Worm (Caenorhabditis elegans) whole organism, L1 larva: ENCODE measurements around the gene jmjd-3.3.

Experiments
- C16A3.4 ChIP-seq: fragments of 150-350 bp; optimal IDR thresholded peaks from 2 replicates; lab custom pipeline; 2014; ENCODE audit warnings: missing biosample characterization, missing genetic modification characterization
- C34B4.2 ChIP-seq: sonication (generic microtip); optimal IDR thresholded peaks from 2 replicates; lab custom pipeline; 2017; ENCODE audit warnings: mild to moderate bottlenecking, missing genetic modification characterization, missing compliant biosample characterization
- F16B12.6 ChIP-seq: fragments of 150-350 bp; optimal IDR thresholded peaks from 2 replicates; lab custom pipeline; 2014; ENCODE audit warnings: missing biosample characterization, missing genetic modification characterization
- Y116A8C.19 ChIP-seq: sonication (generic microtip); optimal IDR thresholded peaks from 2 replicates; lab custom pipeline; 2016; ENCODE audit warnings: missing compliant biosample characterization, missing genetic modification characterization, borderline replicate concordance
- ama-1 ChIP-seq: fragments of 150-350 bp; optimal IDR thresholded peaks from 2 replicates; lab custom pipeline; 2014
- blmp-1 ChIP-seq: fragments of 150-350 bp; optimal IDR thresholded peaks from 2 replicates; lab custom pipeline; 2014; ENCODE audit warnings: missing biosample characterization, missing genetic modification characterization
- ceh-82 ChIP-seq, 3 experiments: fragments of 150-350 bp in 1 of 3; sonication (generic microtip) in 2 of 3; optimal IDR thresholded peaks; 2 replicates each; lab custom pipeline; 2014 to 2017; ENCODE audit warnings: missing biosample characterization in 3 of 3, missing genetic modification characterization in 3 of 3
- ceh-88 ChIP-seq: fragments of 200-800 bp; sonication (Bioruptor generic); IDR thresholded peaks from 2 replicates; pipeline ENCODE4 v1.3.6; 2022; ENCODE audit warnings: missing genetic modification characterization, missing compliant biosample characterization
- dsc-1 ChIP-seq: sonication (generic microtip); optimal IDR thresholded peaks from 2 replicates; lab custom pipeline; 2016; ENCODE audit warnings: mild to moderate bottlenecking, missing genetic modification characterization, missing compliant biosample characterization
- efl-1 ChIP-seq, 4 experiments: fragments of 150-350 bp; optimal IDR thresholded peaks in 3 of 4; peaks in 1 of 4; 1 replicate in 1 of 4; 2 replicates in 3 of 4; lab custom pipeline; 2014; ENCODE audit warnings: missing biosample characterization in 2 of 4, missing genetic modification characterization in 2 of 4, missing genetic modification reagents in 2 of 4
- efl-3 ChIP-seq: fragments of 200-800 bp; sonication (Bioruptor generic); optimal IDR thresholded peaks from 2 replicates; lab custom pipeline; 2018; ENCODE audit warnings: mild to moderate bottlenecking, missing genetic modification characterization, missing compliant biosample characterization
- egl-27 ChIP-seq, 2 experiments: fragments of 150-350 bp in 1 of 2; sonication (generic microtip); optimal IDR thresholded peaks; 3 replicates each; lab custom pipeline; 2017 to 2018; ENCODE audit warnings: missing biosample characterization in 2 of 2, missing genetic modification characterization in 2 of 2, missing genetic modification reagents in 2 of 2
- elt-2 ChIP-seq: sonication (generic microtip); optimal IDR thresholded peaks from 2 replicates; lab custom pipeline; 2016; ENCODE audit warnings: missing genetic modification characterization, mild to moderate bottlenecking, inconsistent platforms, missing compliant biosample characterization, missing genetic modification reagents
- ets-5 ChIP-seq: fragments of 200-800 bp; sonication (Bioruptor generic); IDR thresholded peaks from 2 replicates; pipeline ENCODE4 v1.3.6; 2022; ENCODE audit warnings: missing genetic modification characterization, missing compliant biosample characterization
- fkh-8 ChIP-seq: sonication (generic microtip); optimal IDR thresholded peaks from 2 replicates; lab custom pipeline; 2016; ENCODE audit warnings: mild to moderate bottlenecking, missing genetic modification characterization, missing compliant biosample characterization
- fos-1 ChIP-seq: fragments of 150-350 bp; optimal IDR thresholded peaks from 2 replicates; lab custom pipeline; 2014; ENCODE audit warnings: missing biosample characterization, missing genetic modification characterization
- irx-1 ChIP-seq: sonication (generic microtip); optimal IDR thresholded peaks from 2 replicates; lab custom pipeline; 2016; ENCODE audit warnings: missing genetic modification characterization, missing compliant biosample characterization
- lin-13 ChIP-seq: fragments of 150-350 bp; optimal IDR thresholded peaks from 2 replicates; lab custom pipeline; 2014; ENCODE audit warnings: missing biosample characterization, missing genetic modification reagents, missing genetic modification characterization
- lin-14 ChIP-seq: fragments of 200-800 bp; sonication (Bioruptor generic); optimal IDR thresholded peaks from 2 replicates; lab custom pipeline; 2018; ENCODE audit warnings: mild to moderate bottlenecking, missing genetic modification characterization, moderate library complexity, missing compliant biosample characterization
- lin-39 ChIP-seq: fragments of 150-350 bp; optimal IDR thresholded peaks from 2 replicates; lab custom pipeline; 2014; ENCODE audit warnings: missing biosample characterization, missing genetic modification reagents, missing genetic modification characterization
- lsy-2 ChIP-seq, 2 experiments: fragments of 150-350 bp; optimal IDR thresholded peaks; 2 replicates each; lab custom pipeline; 2014; ENCODE audit warnings: missing biosample characterization in 2 of 2, missing genetic modification characterization in 2 of 2
- mdl-1 ChIP-seq, 2 experiments: fragments of 150-350 bp; optimal IDR thresholded peaks; 2 replicates each; lab custom pipeline; 2014 to 2017; ENCODE audit warnings: missing biosample characterization in 2 of 2, missing genetic modification characterization in 2 of 2, inconsistent platforms in 1 of 2
- mep-1 ChIP-seq: fragments of 150-350 bp; optimal IDR thresholded peaks from 2 replicates; lab custom pipeline; 2014; ENCODE audit warnings: missing biosample characterization, missing genetic modification characterization
- nhr-12 ChIP-seq: sonication (generic microtip); optimal IDR thresholded peaks from 2 replicates; lab custom pipeline; 2017; ENCODE audit warnings: missing biosample characterization, missing genetic modification characterization
- nhr-20 ChIP-seq: sonication (generic microtip); optimal IDR thresholded peaks from 2 replicates; lab custom pipeline; 2016; ENCODE audit warnings: mild to moderate bottlenecking, missing genetic modification characterization, missing compliant biosample characterization
- nhr-237 ChIP-seq: fragments of 150-350 bp; optimal IDR thresholded peaks from 2 replicates; lab custom pipeline; 2014; ENCODE audit warnings: missing biosample characterization, missing genetic modification characterization
- nhr-47 ChIP-seq: sonication (generic microtip); optimal IDR thresholded peaks from 2 replicates; lab custom pipeline; 2016; ENCODE audit warnings: mild to moderate bottlenecking, missing genetic modification characterization, moderate library complexity, missing compliant biosample characterization
- nhr-71 ChIP-seq: sonication (generic microtip); optimal IDR thresholded peaks from 2 replicates; lab custom pipeline; 2016; ENCODE audit warnings: mild to moderate bottlenecking, missing genetic modification characterization, moderate library complexity, missing compliant biosample characterization
- nhr-77 ChIP-seq: fragments of 150-350 bp; optimal IDR thresholded peaks from 2 replicates; lab custom pipeline; 2014; ENCODE audit warnings: missing biosample characterization, missing genetic modification characterization
- nhr-84 ChIP-seq: sonication (generic microtip); optimal IDR thresholded peaks from 2 replicates; lab custom pipeline; 2017; ENCODE audit warnings: missing biosample characterization, missing genetic modification characterization
- pag-3 ChIP-seq: sonication (generic microtip); optimal IDR thresholded peaks from 2 replicates; lab custom pipeline; 2017; ENCODE audit warnings: missing genetic modification characterization, mild to moderate bottlenecking, missing compliant biosample characterization, antibody characterized with exemption, borderline replicate concordance; ENCODE audit not compliant: insufficient read depth
- pax-3 ChIP-seq: fragments of 200-800 bp; sonication (Bioruptor generic); optimal IDR thresholded peaks from 2 replicates; lab custom pipeline; 2018; ENCODE audit warnings: mild to moderate bottlenecking, missing genetic modification characterization, moderate library complexity, missing compliant biosample characterization
- rnt-1 ChIP-seq: sonication (generic microtip); optimal IDR thresholded peaks from 2 replicates; lab custom pipeline; 2016; ENCODE audit warnings: mild to moderate bottlenecking, missing genetic modification characterization, moderate library complexity, missing compliant biosample characterization
- skn-1 ChIP-seq: fragments of 150-350 bp; optimal IDR thresholded peaks from 2 replicates; lab custom pipeline; 2014; ENCODE audit warnings: missing biosample characterization, missing genetic modification characterization
- snu-23 ChIP-seq: sonication (generic microtip); optimal IDR thresholded peaks from 2 replicates; lab custom pipeline; 2016; ENCODE audit warnings: missing genetic modification characterization, missing compliant biosample characterization
- swsn-7 ChIP-seq: sonication (generic microtip); optimal IDR thresholded peaks from 2 replicates; lab custom pipeline; 2016; ENCODE audit warnings: missing genetic modification characterization, missing compliant biosample characterization
- tbx-2 ChIP-seq: sonication (generic microtip); optimal IDR thresholded peaks from 2 replicates; lab custom pipeline; 2016; ENCODE audit warnings: missing genetic modification characterization, missing compliant biosample characterization
- tlp-1 ChIP-seq: fragments of 150-350 bp; optimal IDR thresholded peaks from 2 replicates; lab custom pipeline; 2014; ENCODE audit warnings: missing biosample characterization, missing genetic modification characterization
- unc-130 ChIP-seq: fragments of 150-350 bp; optimal IDR thresholded peaks from 2 replicates; lab custom pipeline; 2017; ENCODE audit warnings: missing biosample characterization, missing genetic modification characterization, inconsistent platforms
- unc-62 ChIP-seq: fragments of 150-350 bp; optimal IDR thresholded peaks from 2 replicates; lab custom pipeline; 2014; ENCODE audit warnings: missing biosample characterization, missing genetic modification reagents, missing genetic modification characterization
- unc-98 ChIP-seq: fragments of 200-800 bp; sonication (Bioruptor generic); IDR thresholded peaks from 2 replicates; pipeline ENCODE4 v1.3.6; 2022; ENCODE audit warnings: missing genetic modification characterization, missing compliant biosample characterization
- vab-15 ChIP-seq: sonication (generic microtip); optimal IDR thresholded peaks from 2 replicates; lab custom pipeline; 2017; ENCODE audit warnings: missing genotype, mild to moderate bottlenecking, missing genetic modification characterization, missing compliant biosample characterization
- xbp-1 ChIP-seq: sonication (generic microtip); optimal IDR thresholded peaks from 2 replicates; lab custom pipeline; 2016; ENCODE audit warnings: missing genetic modification characterization, missing compliant biosample characterization
- zip-4 ChIP-seq: fragments of 200-800 bp; sonication (Bioruptor generic); optimal IDR thresholded peaks from 2 replicates; lab custom pipeline; 2018; ENCODE audit warnings: mild to moderate bottlenecking, missing genetic modification characterization, moderate library complexity, missing compliant biosample characterization
- ztf-11 ChIP-seq, 2 experiments: sonication (generic microtip); optimal IDR thresholded peaks; 2 replicates each; lab custom pipeline; 2016 to 2017; ENCODE audit warnings: missing genetic modification characterization in 2 of 2, missing biosample characterization in 1 of 2, missing compliant biosample characterization in 1 of 2
- ztf-4 ChIP-seq: fragments of 150-350 bp; optimal IDR thresholded peaks from 2 replicates; lab custom pipeline; 2014; ENCODE audit warnings: missing biosample characterization, missing genetic modification characterization

jmjd-3.3 gene

DNA sequence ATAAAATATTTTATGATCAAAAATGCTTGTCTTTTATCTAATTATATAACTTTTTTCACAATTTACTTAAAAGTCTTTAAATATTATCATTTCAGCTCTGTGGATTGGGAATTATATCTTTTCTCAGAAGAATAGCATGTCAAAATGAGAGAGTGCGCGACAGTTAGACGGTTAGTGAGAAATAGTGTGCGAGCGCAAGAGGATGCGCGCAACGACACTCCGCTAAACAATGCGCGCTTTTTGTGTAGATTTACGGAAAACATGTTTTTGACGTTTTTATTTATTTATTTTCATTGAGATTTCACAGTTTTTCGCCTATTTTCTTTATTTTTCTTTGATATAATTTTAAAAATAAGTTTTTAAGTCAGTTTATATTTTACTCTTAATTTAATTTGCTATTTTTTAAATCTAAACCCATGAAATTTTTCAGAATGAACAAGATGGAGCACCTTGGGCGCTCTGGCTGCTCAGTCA is 39.6 kb upstream of the jmjd-3.3 start, which contains the start of gene F02C12.3 (continued):
- peak; percentile 97 for TF ChIP-seq snu-23
- TF ChIP-seq ceh-82 (tag; optimal IDR thresholded peaks at IDR 0.05; lab: Kevin White, UChicago) = peak; percentile 79 to 93 (median 83)
- TF ChIP-seq xbp-1 = peak; percentile 93
- no peak for TF ChIP-seq ets-5 (GFP tag; lab: Robert Waterston, UW)
- TF ChIP-seq ama-1 (lab: Kevin White, UChicago) = peak; percentile 9
- TF ChIP-seq mep-1 (tag; lab: Kevin White, UChicago) = peak; percentile 91
- peak; percentile 96 for TF ChIP-seq nhr-47 (tag; lab: Kevin White, UChicago)
- peak; percentile 72 for TF ChIP-seq zip-4 (GFP tag; lab: Kevin White, UChicago)
- peak; percentile 96 for TF ChIP-seq lin-14 (GFP tag; lab: Kevin White, UChicago)
- peak; percentile 94 for TF ChIP-seq tbx-2 (tag; lab: Kevin White, UChicago)
- TF ChIP-seq lsy-2 (tag; optimal IDR thresholded peaks at IDR 0.05; lab: Kevin White, UChicago) = peak; percentile 89 to 91
- peak; percentile 83 to 91 for TF ChIP-seq efl-1 (optimal IDR thresholded peaks at IDR 0.05; lab: Kevin White, UChicago)
- TF ChIP-seq efl-1 (GFP tag; optimal IDR thresholded peaks at IDR 0.05 in 1 of 2; lab: Kevin White, UChicago) = peak; percentile 65 to 97
- TF ChIP-seq tlp-1 = no peak
- TF ChIP-seq unc-98 = peak; percentile 24; the same call in 1 of the 2 replicates
- no peak for TF ChIP-seq efl-3 (GFP tag; lab: Kevin White, UChicago)
- peak; percentile 10 for TF ChIP-seq unc-130
- TF ChIP-seq ceh-88 = peak; percentile 71
- peak; percentile 60 for TF ChIP-seq pax-3
- peak; percentile 97 for TF ChIP-seq nhr-71 (tag; lab: Kevin White, UChicago)
- TF ChIP-seq C34B4.2 (tag; lab: Kevin White, UChicago) = no peak
- peak; percentile 96 for TF ChIP-seq swsn-7
- peak; percentile 79 for TF ChIP-seq fkh-8 (tag; lab: Kevin White, UChicago)
- no peak for TF ChIP-seq nhr-12 (tag; lab: Kevin White, UChicago)
- peak; percentile 78 for TF ChIP-seq lin-13
- peak; percentile 85 for TF ChIP-seq lin-39 (tag; lab: Kevin White, UChicago)
- TF ChIP-seq pag-3 (tag; lab: Kevin White, UChicago) = peak; percentile 16
- no peak for TF ChIP-seq nhr-84 (tag; lab: Kevin White, UChicago)
- TF ChIP-seq Y116A8C.19 = no peak
- peak; percentile 88 for TF ChIP-seq irx-1 (tag; lab: Kevin White, UChicago)
- peak; percentile 80 for TF ChIP-seq elt-2 (tag; lab: Kevin White, UChicago)
- TF ChIP-seq rnt-1 (tag; lab: Kevin White, UChicago) = peak; percentile 91

DNA sequence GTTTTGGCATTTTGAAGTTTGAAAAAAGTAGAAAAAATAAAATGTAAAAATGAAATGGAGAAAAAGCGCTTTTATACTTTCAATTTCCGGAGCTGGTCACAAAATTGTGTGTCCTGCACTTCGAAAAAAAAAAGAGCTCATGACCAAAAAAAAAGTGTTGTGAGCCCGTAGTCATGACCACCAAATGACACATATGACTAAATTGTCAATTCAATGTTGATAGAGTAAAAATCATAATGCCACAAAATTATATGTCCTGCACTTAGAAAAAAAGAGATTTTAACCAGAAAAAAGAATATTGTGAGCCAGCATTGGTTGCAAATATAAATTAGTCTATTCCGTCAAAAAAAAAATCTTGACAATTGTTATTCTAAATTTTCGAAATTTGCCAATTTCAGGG is 37.0 kb upstream of the jmjd-3.3 start, which contains the start of gene F02C12.2:
F02C12.2 (minus strand) TSS at position 101 of the 400 bp plus-strand sequence.
- peak; percentile 53 for TF ChIP-seq fkh-8 (tag; lab: Kevin White, UChicago)
- no peak for TF ChIP-seq skn-1 (tag; lab: Kevin White, UChicago)

DNA sequence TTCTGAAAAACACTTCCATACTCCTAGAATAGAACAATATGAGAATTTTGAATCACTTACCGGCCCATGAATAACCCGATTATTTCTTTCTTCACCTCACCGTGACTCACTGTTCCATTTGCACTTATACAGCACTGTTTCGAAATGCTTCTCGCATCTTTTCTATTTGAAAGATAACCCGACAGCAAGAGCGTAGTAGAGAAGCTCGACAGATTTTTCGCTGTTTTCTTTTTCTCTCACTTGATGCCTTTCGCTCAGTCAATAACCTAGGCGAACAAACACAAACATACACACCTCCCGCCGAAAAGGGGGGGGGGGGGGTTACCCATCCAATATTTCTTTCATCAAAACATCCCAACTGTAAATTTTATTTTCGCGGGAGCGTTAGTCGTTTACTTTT is 34.9 kb upstream of the jmjd-3.3 start:
- TF ChIP-seq C16A3.4 (tag; lab: Kevin White, UChicago) (no peak), swsn-7 (no peak), rnt-1 (tag; lab: Kevin White, UChicago) (peak; percentile 4), efl-1 (optimal IDR thresholded peaks at IDR 0.05; lab: Kevin White, UChicago) (peak in 1 of 2 experiments; percentile 4), efl-1 (GFP tag; optimal IDR thresholded peaks at IDR 0.05 in 1 of 2; lab: Kevin White, UChicago) (peak in 1 of 2 experiments; percentile 15), ztf-11 (tag; optimal IDR thresholded peaks at IDR 0.05; lab: Kevin White, UChicago) (no peak), mep-1 (tag; lab: Kevin White, UChicago) (no peak), ceh-88 (no peak), nhr-77 (peak; percentile 40), vab-15 (tag; lab: Kevin White, UChicago) (no peak), nhr-12 (tag; lab: Kevin White, UChicago) (no peak), fos-1 (tag; lab: Kevin White, UChicago) (no peak), snu-23 (peak; percentile 4), lin-14 (GFP tag; lab: Kevin White, UChicago) (peak; percentile 42), unc-130 (no peak), mdl-1 (tag; optimal IDR thresholded peaks at IDR 0.05; lab: Kevin White, UChicago) (no peak), ceh-82 (tag; optimal IDR thresholded peaks at IDR 0.05; lab: Kevin White, UChicago) (no peak), dsc-1 (tag; lab: Kevin White, UChicago) (no peak), elt-2 (tag; lab: Kevin White, UChicago) (peak; percentile 4), nhr-20 (tag; lab: Kevin White, UChicago) (peak; percentile 35), ets-5 (GFP tag; lab: Robert Waterston, UW) (no peak), ztf-4 (tag; lab: Kevin White, UChicago) (no peak), blmp-1 (tag; lab: Kevin White, UChicago) (peak; percentile 68), pag-3 (tag; lab: Kevin White, UChicago) (no peak), egl-27 (tag; optimal IDR thresholded peaks at IDR 0.05; lab: Kevin White, UChicago) (no peak), tlp-1 (no peak), efl-3 (GFP tag; lab: Kevin White, UChicago) (no peak), unc-62 (GFP tag; lab: Kevin White, UChicago) (no peak), F16B12.6 (tag; lab: Kevin White, UChicago) (no peak), nhr-237 (tag; lab: Kevin White, UChicago) (no peak)
